Fruit fly (Drosophila melanogaster) whole organism, prepupa: ENCODE measurements around the gene CG13114.
A peak's percentile ranks its signal among the peaks of the same experiment; 100 is the strongest.

Experiments used
- Blimp-1 ChIP-seq: fragments of 200-800 bp; sonication (Bioruptor generic); optimal IDR thresholded peaks from 3 replicates; lab custom pipeline; 2017; ENCODE audit warnings: missing biosample characterization, missing genetic modification characterization, mild to moderate bottlenecking, moderate library complexity, missing genetic modification reagents
- CG16779 ChIP-seq: fragments of 200-800 bp; sonication (Bioruptor generic); optimal IDR thresholded peaks from 3 replicates; lab custom pipeline; 2017; ENCODE audit warnings: missing biosample characterization, mild to moderate bottlenecking, missing genetic modification characterization
- CG8119 ChIP-seq: fragments of 200-800 bp; sonication (Bioruptor generic); IDR thresholded peaks from 3 replicates; pipeline ENCODE4 v1.3.6; 2022; ENCODE audit warnings: missing biosample characterization, missing genetic modification characterization
- CG8632 ChIP-seq: fragments of 200-800 bp; sonication (Bioruptor generic); optimal IDR thresholded peaks from 3 replicates; lab custom pipeline; 2016; ENCODE audit warnings: missing biosample characterization, missing genetic modification characterization
- Hr4 ChIP-seq: fragments of 200-800 bp; sonication (Bioruptor generic); optimal IDR thresholded peaks from 3 replicates; lab custom pipeline; 2016; ENCODE audit warnings: missing biosample characterization, missing genetic modification characterization
- OdsH ChIP-seq: fragments of 200-800 bp; sonication (Bioruptor generic); optimal IDR thresholded peaks from 3 replicates; lab custom pipeline; 2016; ENCODE audit warnings: missing biosample characterization, missing genetic modification characterization
- Sox102F ChIP-seq: fragments of 200-800 bp; sonication (Bioruptor generic); optimal IDR thresholded peaks from 2 replicates; lab custom pipeline; 2016; ENCODE audit warnings: missing biosample characterization, mild to moderate bottlenecking, missing genetic modification characterization
- dsx ChIP-seq: fragments of 200-800 bp; optimal IDR thresholded peaks from 3 replicates; lab custom pipeline; 2019; ENCODE audit warnings: missing biosample characterization, mild to moderate bottlenecking, missing genetic modification characterization, moderate library complexity; ENCODE audit not compliant: poor library complexity, severe bottlenecking
- esn ChIP-seq: fragments of 200-800 bp; sonication (Bioruptor generic); optimal IDR thresholded peaks from 2 replicates; lab custom pipeline; 2016; ENCODE audit warnings: missing biosample characterization, mild to moderate bottlenecking, missing genetic modification characterization, moderate library complexity
- spab ChIP-seq: fragments of 200-800 bp; sonication (Bioruptor generic); optimal IDR thresholded peaks from 2 replicates; lab custom pipeline; 2017; ENCODE audit warnings: missing biosample characterization, mild to moderate bottlenecking, missing genetic modification characterization, missing genetic modification reagents

dm6 chr2L:9512401-9513198, 33.0 kb upstream of the CG13114 start:
- TF ChIP-seq Blimp-1 (GFP tag; lab: Kevin White, UChicago) (peak; percentile 93), CG8632 (GFP tag; lab: Kevin White, UChicago) (no peak), dsx (no peak), CG8119 (no peak), Hr4 (GFP tag; lab: Kevin White, UChicago) (no peak), CG16779 (tag; lab: Kevin White, UChicago) (no peak), spab (GFP tag; lab: Kevin White, UChicago) (no peak), esn (no peak), OdsH (GFP tag; lab: Kevin White, UChicago) (no peak), Sox102F (GFP tag; lab: Kevin White, UChicago) (no peak)
